Worm (Caenorhabditis elegans): ENCODE results near the gene sre-55.
"Not testable (repeated sequence)": the region's sequence is repeated elsewhere in the genome, so short reads cannot be mapped to it uniquely, and the experiment has no call there.

The sre-55 gene

DNA sequence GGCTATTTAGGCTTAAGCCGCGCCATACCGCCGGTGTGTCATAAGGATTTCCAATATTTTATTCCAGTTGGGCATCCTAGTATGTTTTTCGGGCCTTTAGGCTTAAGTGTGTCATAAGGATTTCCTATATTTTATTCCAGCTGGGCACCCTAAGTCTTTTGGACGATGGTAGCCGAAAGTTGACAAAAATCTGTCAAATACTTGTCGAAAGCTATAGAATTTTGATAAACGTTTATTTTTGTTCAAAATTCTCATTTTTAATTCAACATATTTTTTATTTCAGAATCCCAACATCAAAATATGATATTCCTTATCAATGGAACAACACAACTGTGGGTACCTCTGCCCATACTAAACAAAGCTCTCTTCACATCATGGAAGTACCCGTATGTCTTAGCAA lies 10.6 kb upstream of the sre-55 start, which contains the start of gene sre-49:
TSS of gene sre-49 (plus strand) at position 301 of the 400 bp plus-strand sequence.
- TF ChIP-seq bed-3 (GFP tag; optimal IDR thresholded peaks at IDR 0.05); M03D4.4 (tag; optimal IDR thresholded peaks at IDR 0.05); hlh-1 (tag; optimal IDR thresholded peaks at IDR 0.05): not testable (repeated sequence)

DNA sequence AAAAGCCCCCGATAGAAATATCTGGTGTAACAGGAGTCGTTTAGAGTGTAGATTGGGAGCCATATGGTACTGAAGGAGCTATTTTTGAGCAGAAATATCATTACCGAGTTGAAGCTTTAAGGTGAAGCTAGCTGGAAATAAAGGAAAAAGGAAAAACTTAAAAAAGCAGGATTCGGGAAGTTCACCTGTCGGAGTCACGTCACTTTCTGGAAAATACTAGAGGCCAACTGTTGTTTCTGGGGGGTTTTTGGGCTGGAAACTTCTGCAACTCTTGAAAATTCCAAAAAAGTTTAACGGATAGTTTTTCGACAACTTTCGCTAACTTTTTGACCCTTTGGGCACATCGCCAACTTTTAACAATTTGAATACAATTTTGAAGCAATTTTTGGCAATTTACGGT lies 5.8 kb upstream of the sre-55 start, which contains the start of gene sre-53:
TSS of gene sre-53 (minus strand) at position 101 of the 400 bp plus-strand sequence.
- TF ChIP-seq mab-5 (tag; optimal IDR thresholded peaks at IDR 0.05) (no peak), ces-1 (GFP tag; optimal IDR thresholded peaks at IDR 0.05) (no peak), bed-3 (GFP tag; optimal IDR thresholded peaks at IDR 0.05) (no peak), sptf-1 (tag; optimal IDR thresholded peaks at IDR 0.05) (no peak), cnd-1 (tag; optimal IDR thresholded peaks at IDR 0.05) (no peak), pha-4 (tag; optimal IDR thresholded peaks at IDR 0.05) (no peak), unc-39 (tag; optimal IDR thresholded peaks at IDR 0.05) (no peak), lin-13 (tag; optimal IDR thresholded peaks at IDR 0.05) (no peak), ceh-43 (GFP tag; optimal IDR thresholded peaks at IDR 0.05) (no peak), nhr-76 (tag; optimal IDR thresholded peaks at IDR 0.05) (no peak)

DNA sequence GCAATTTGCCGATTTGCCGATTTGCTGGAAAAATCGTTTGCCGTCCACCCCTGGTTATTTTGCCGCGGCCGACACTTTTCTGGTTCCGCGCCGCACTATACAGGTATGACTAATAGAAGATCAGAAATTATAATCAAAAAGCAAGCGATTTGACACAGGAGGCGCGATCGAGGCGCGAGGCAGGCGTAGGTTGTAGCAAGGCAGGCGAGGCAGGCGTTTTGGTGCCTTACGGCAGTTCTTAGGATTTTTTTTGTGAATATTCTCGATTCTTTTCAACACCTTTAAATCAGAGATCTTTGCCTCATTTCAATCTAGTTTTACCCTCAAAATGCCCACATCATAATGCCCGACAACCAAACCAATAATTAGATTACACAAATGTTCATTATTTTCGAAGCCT lies 4.9 kb upstream of the sre-55 start, which contains the start of gene sre-56:
TSS of gene sre-56 (plus strand) at position 301 of the 400 bp plus-strand sequence.
- TF ChIP-seq hlh-1 (tag; optimal IDR thresholded peaks at IDR 0.05) (no peak), ztf-11 (tag; optimal IDR thresholded peaks at IDR 0.05) (no peak), nhr-28 (tag; optimal IDR thresholded peaks at IDR 0.05) (no peak), lsy-2 (tag; optimal IDR thresholded peaks at IDR 0.05) (no peak), unc-39 (tag; optimal IDR thresholded peaks at IDR 0.05) (no peak), sptf-1 (tag; optimal IDR thresholded peaks at IDR 0.05) (no peak), cnd-1 (tag; optimal IDR thresholded peaks at IDR 0.05) (no peak), pha-4 (tag; optimal IDR thresholded peaks at IDR 0.05) (no peak), ceh-39 (tag; optimal IDR thresholded peaks at IDR 0.05) (no peak), flh-1 (GFP tag; optimal IDR thresholded peaks at IDR 0.05) (no peak), elt-1 (tag; optimal IDR thresholded peaks at IDR 0.05; ENCODE audit: borderline replicate concordance, insufficient read depth) (no peak), ces-1 (GFP tag; optimal IDR thresholded peaks at IDR 0.05) (no peak)

DNA sequence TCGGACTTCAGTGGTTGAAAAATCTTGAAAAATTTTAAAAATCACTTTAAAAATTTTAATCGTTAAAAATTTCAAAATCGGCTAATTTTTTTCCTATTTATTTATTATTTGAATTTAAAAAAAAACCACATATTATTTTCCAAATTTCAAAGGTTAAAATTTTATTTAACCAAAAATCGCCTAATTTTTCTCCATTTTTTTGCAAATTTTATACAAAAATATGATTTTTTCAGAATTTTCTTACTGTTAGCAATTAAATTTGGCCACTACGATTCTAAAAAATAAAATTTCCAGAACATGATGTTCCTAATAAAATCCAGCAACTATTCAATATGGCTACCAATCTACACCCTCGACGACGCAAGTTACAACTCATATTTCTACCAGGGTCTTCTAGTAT lies 3.5 kb downstream of the sre-55 start, which contains the start of gene sre-54:
TSS of gene sre-54 (plus strand) at position 301 of the 400 bp plus-strand sequence.
- TF ChIP-seq pha-4 (tag; optimal IDR thresholded peaks at IDR 0.05) (no peak), ham-2 (GFP tag; optimal IDR thresholded peaks at IDR 0.05) (no peak), zip-8 (tag; optimal IDR thresholded peaks at IDR 0.05) (no peak), unc-39 (tag; optimal IDR thresholded peaks at IDR 0.05) (no peak), drap-1 (GFP tag; optimal IDR thresholded peaks at IDR 0.05) (no peak), mep-1 (tag; optimal IDR thresholded peaks at IDR 0.05) (no peak), lsy-2 (tag; optimal IDR thresholded peaks at IDR 0.05) (no peak), ceh-39 (tag; optimal IDR thresholded peaks at IDR 0.05) (no peak), cnd-1 (tag; optimal IDR thresholded peaks at IDR 0.05) (no peak), sem-2 (GFP tag; optimal IDR thresholded peaks at IDR 0.05) (no peak), ces-1 (GFP tag; optimal IDR thresholded peaks at IDR 0.05) (no peak), flh-1 (GFP tag; optimal IDR thresholded peaks at IDR 0.05) (no peak), blmp-1 (tag; optimal IDR thresholded peaks at IDR 0.05) (no peak), lin-32 (GFP tag; optimal IDR thresholded peaks at IDR 0.05) (no peak), mls-2 (tag; optimal IDR thresholded peaks at IDR 0.05) (no peak), nhr-2 (tag; optimal IDR thresholded peaks at IDR 0.05) (no peak)

- TF ChIP-seq unc-62 (GFP tag; optimal IDR thresholded peaks at IDR 0.05) (no peak), ces-1 (GFP tag; optimal IDR thresholded peaks at IDR 0.05) (no peak), ztf-11 (tag; optimal IDR thresholded peaks at IDR 0.05) (no peak), lin-32 (GFP tag; optimal IDR thresholded peaks at IDR 0.05) (no peak), nhr-76 (tag; optimal IDR thresholded peaks at IDR 0.05) (no peak), nhr-2 (tag; optimal IDR thresholded peaks at IDR 0.05) (no peak)
These were observed 6.3 kb downstream of the sre-55 start, which contains the start of gene sre-52 for ce11 chrII:12335430-12335829. TSS of gene sre-52 (plus strand) at chrII:12335730.

DNA sequence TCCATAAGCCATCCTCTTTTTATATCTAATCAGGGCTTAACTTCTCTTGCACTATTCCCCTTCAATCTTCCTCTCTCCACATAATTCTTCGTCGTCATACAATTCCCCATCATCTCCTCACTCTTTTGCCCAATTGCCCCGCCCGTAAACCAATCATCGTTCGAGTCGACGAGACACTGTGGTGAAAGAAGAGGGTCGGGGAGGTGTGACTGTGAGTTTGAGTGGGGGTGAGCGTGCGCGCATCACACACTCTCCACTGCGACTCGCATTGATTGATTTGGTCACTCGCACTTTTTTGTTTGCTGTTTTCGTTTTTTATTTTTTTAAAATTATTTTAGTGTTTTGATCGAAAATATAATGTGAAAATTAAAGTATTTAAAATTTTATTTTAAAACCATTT lies 10.1 kb downstream of the sre-55 start:
- TF ChIP-seq ceh-43 (GFP tag; optimal IDR thresholded peaks at IDR 0.05) (no peak), snpc-4 (tag; optimal IDR thresholded peaks at IDR 0.05) (no peak), unc-120 (tag; optimal IDR thresholded peaks at IDR 0.05; ENCODE audit: poor library complexity, severe bottlenecking) (peak; percentile 64), sptf-1 (tag; optimal IDR thresholded peaks at IDR 0.05) (peak; percentile 9), sem-2 (GFP tag; optimal IDR thresholded peaks at IDR 0.05) (no peak), pha-4 (tag; optimal IDR thresholded peaks at IDR 0.05) (peak; percentile 56), tbx-8 (GFP tag; optimal IDR thresholded peaks at IDR 0.05) (no peak), ces-1 (GFP tag; optimal IDR thresholded peaks at IDR 0.05) (peak; percentile 95), nhr-237 (tag; optimal IDR thresholded peaks at IDR 0.05) (peak; percentile 36), lin-13 (tag; optimal IDR thresholded peaks at IDR 0.05) (peak; percentile 19), mls-2 (tag; optimal IDR thresholded peaks at IDR 0.05) (peak; percentile 79), ceh-39 (tag; optimal IDR thresholded peaks at IDR 0.05) (peak; percentile 44), M03D4.4 (tag; optimal IDR thresholded peaks at IDR 0.05) (peak; percentile 10), bed-3 (GFP tag; optimal IDR thresholded peaks at IDR 0.05) (no peak), lsy-2 (tag; optimal IDR thresholded peaks at IDR 0.05) (peak; percentile 87), cnd-1 (tag; optimal IDR thresholded peaks at IDR 0.05) (peak; percentile 30), mep-1 (tag; optimal IDR thresholded peaks at IDR 0.05) (peak; percentile 65)
